Fruit fly (Drosophila melanogaster) whole organism, embryonic: ENCODE data around the gene CG10866.
A peak's percentile ranks its signal among the peaks of the same experiment; 100 is the strongest.

Experiments
- Abd-B ChIP-seq: fragments of 200-800 bp; sonication (Bioruptor generic); optimal IDR thresholded peaks from 2 replicates; lab custom pipeline; 2018; ENCODE audit warnings: missing biosample characterization, mild to moderate bottlenecking, missing genetic modification characterization, moderate library complexity
- Ada2b ChIP-seq: fragments of 200-800 bp; sonication (Bioruptor generic); IDR thresholded peaks from 2 replicates; pipeline ENCODE4 v1.3.6; 2022; ENCODE audit warnings: missing biosample characterization, missing genetic modification characterization
- Antp ChIP-seq: fragments of 200-800 bp; sonication (Bioruptor generic); optimal IDR thresholded peaks from 3 replicates; lab custom pipeline; 2016; ENCODE audit warnings: missing biosample characterization, missing genetic modification characterization
- Asciz ChIP-seq: fragments of 200-800 bp; sonication (Bioruptor generic); optimal IDR thresholded peaks from 2 replicates; lab custom pipeline; 2017; ENCODE audit warnings: missing biosample characterization, mild to moderate bottlenecking, missing genetic modification characterization, missing genetic modification reagents
- CG11560 ChIP-seq: fragments of 200-800 bp; sonication (Bioruptor generic); IDR thresholded peaks from 3 replicates; pipeline ENCODE4 v1.3.6; 2022; ENCODE audit warnings: missing biosample characterization, missing genetic modification characterization
- CG12659 ChIP-seq: fragments of 200-800 bp; sonication (Bioruptor generic); optimal IDR thresholded peaks from 3 replicates; lab custom pipeline; 2017; ENCODE audit warnings: mild to moderate bottlenecking, missing biosample characterization, missing genetic modification reagents, missing genetic modification characterization
- CG14441 ChIP-seq: fragments of 200-800 bp; sonication (Bioruptor generic); IDR thresholded peaks from 2 replicates; pipeline ENCODE4 v1.3.6; 2022; ENCODE audit warnings: missing biosample characterization, missing genetic modification characterization
- CG14667 ChIP-seq: fragments of 200-800 bp; sonication (Bioruptor generic); IDR thresholded peaks from 2 replicates; pipeline ENCODE4 v1.3.6; 2022; ENCODE audit warnings: missing biosample characterization, missing genetic modification characterization
- CG15514 ChIP-seq: fragments of 200-800 bp; sonication (Bioruptor generic); optimal IDR thresholded peaks from 3 replicates; lab custom pipeline; 2017; ENCODE audit warnings: missing biosample characterization, missing genetic modification characterization, mild to moderate bottlenecking, moderate library complexity, missing genetic modification reagents
- CG15601 ChIP-seq: fragments of 200-800 bp; sonication (Bioruptor generic); optimal IDR thresholded peaks from 3 replicates; lab custom pipeline; 2019; ENCODE audit warnings: missing biosample characterization, mild to moderate bottlenecking, missing genetic modification characterization, moderate library complexity
- CG17359 ChIP-seq: fragments of 200-800 bp; sonication (Bioruptor generic); optimal IDR thresholded peaks from 3 replicates; lab custom pipeline; 2018; ENCODE audit warnings: missing biosample characterization, mild to moderate bottlenecking, missing genetic modification characterization, moderate library complexity
- CG1792 ChIP-seq: fragments of 200-800 bp; sonication (Bioruptor generic); optimal IDR thresholded peaks from 2 replicates; lab custom pipeline; 2016; ENCODE audit warnings: missing biosample characterization, missing genetic modification characterization
- CG18476 ChIP-seq: fragments of 200-800 bp; sonication (Bioruptor generic); optimal IDR thresholded peaks from 2 replicates; lab custom pipeline; 2016; ENCODE audit warnings: missing biosample characterization, mild to moderate bottlenecking, missing genetic modification characterization
- CG6175 ChIP-seq: fragments of 200-800 bp; sonication (Bioruptor generic); IDR thresholded peaks from 3 replicates; pipeline ENCODE4 v1.3.6; 2022; ENCODE audit warnings: missing biosample characterization, missing genetic modification characterization
- CG6254 ChIP-seq: fragments of 200-800 bp; sonication (Bioruptor generic); optimal IDR thresholded peaks from 3 replicates; lab custom pipeline; 2017; ENCODE audit warnings: mild to moderate bottlenecking, missing biosample characterization, missing genetic modification reagents, missing genetic modification characterization
- CG6654 ChIP-seq: fragments of 200-800 bp; sonication (Bioruptor generic); optimal IDR thresholded peaks from 2 replicates; lab custom pipeline; 2017; ENCODE audit warnings: missing biosample characterization, mild to moderate bottlenecking, missing genetic modification characterization
- CG6813 ChIP-seq: fragments of 200-800 bp; sonication (Bioruptor generic); optimal IDR thresholded peaks from 2 replicates; lab custom pipeline; 2017; ENCODE audit warnings: missing biosample characterization, missing genetic modification characterization, mild to moderate bottlenecking, moderate library complexity, missing genetic modification reagents
- CG7372 ChIP-seq: fragments of 200-800 bp; sonication (Bioruptor generic); IDR thresholded peaks from 2 replicates; pipeline ENCODE4 v1.3.6; 2022; ENCODE audit warnings: missing biosample characterization, missing genetic modification characterization
- Drgx ChIP-seq: fragments of 200-800 bp; sonication (Bioruptor generic); IDR thresholded peaks from 2 replicates; pipeline ENCODE4 v1.3.6; 2022; ENCODE audit warnings: missing biosample characterization, missing genetic modification characterization
- Eip74EF ChIP-seq, 2 experiments: fragments of 200-800 bp in 1 of 2; fragments of >200 bp in 1 of 2; sonication (Bioruptor generic) in 1 of 2; optimal IDR thresholded peaks; 2 replicates each; lab custom pipeline; 2017 to 2019; ENCODE audit warnings: missing biosample characterization in 2 of 2, missing genetic modification characterization in 2 of 2, mild to moderate bottlenecking in 1 of 2, moderate library complexity in 1 of 2
- Elba2 ChIP-seq: fragments of 200-800 bp; sonication (Bioruptor generic); optimal IDR thresholded peaks from 3 replicates; lab custom pipeline; 2016; ENCODE audit warnings: missing biosample characterization, missing genetic modification characterization
- H15 ChIP-seq: fragments of 200-800 bp; sonication (Bioruptor generic); IDR thresholded peaks from 3 replicates; pipeline ENCODE4 v1.3.6; 2022; ENCODE audit warnings: missing biosample characterization, missing genetic modification characterization
- Hr51 ChIP-seq, 2 experiments: fragments of 200-800 bp; sonication (Bioruptor generic); optimal IDR thresholded peaks; 2 replicates in 1 of 2; 3 replicates in 1 of 2; lab custom pipeline; 2016 to 2018; ENCODE audit warnings: missing biosample characterization in 2 of 2, missing genetic modification characterization in 2 of 2, mild to moderate bottlenecking in 1 of 2, moderate library complexity in 1 of 2
- Hr78 ChIP-seq, 2 experiments: fragments of 200-800 bp in 1 of 2; fragments of >200 bp in 1 of 2; sonication (Bioruptor generic) in 1 of 2; optimal IDR thresholded peaks; 2 replicates each; lab custom pipeline; 2017 to 2019; ENCODE audit warnings: missing biosample characterization in 2 of 2, missing genetic modification characterization in 2 of 2, mild to moderate bottlenecking in 1 of 2, moderate library complexity in 1 of 2
- Lpt ChIP-seq: fragments of >200 bp; optimal IDR thresholded peaks from 2 replicates; lab custom pipeline; 2018; ENCODE audit warnings: missing biosample characterization, missing genetic modification characterization
- Med ChIP-seq: fragments of 200-800 bp; sonication (Bioruptor generic); peaks from one replicate; lab custom pipeline; 2016; ENCODE audit warnings: missing biosample characterization, missing genetic modification characterization, mild to moderate bottlenecking, inconsistent platforms, moderate library complexity
- Mrtf ChIP-seq: fragments of 200-800 bp; sonication (Bioruptor generic); IDR thresholded peaks from 3 replicates; pipeline ENCODE4 v1.3.6; 2022; ENCODE audit warnings: missing biosample characterization, missing genetic modification characterization
- Nf-YB ChIP-seq: fragments of 200-800 bp; sonication (Bioruptor generic); optimal IDR thresholded peaks from 3 replicates; lab custom pipeline; 2019; ENCODE audit warnings: missing biosample characterization, mild to moderate bottlenecking, missing genetic modification characterization, moderate library complexity
- Rfx ChIP-seq: fragments of 200-800 bp; sonication (Bioruptor generic); IDR thresholded peaks from 2 replicates; pipeline ENCODE4 v1.3.6; 2022; ENCODE audit warnings: missing biosample characterization, missing genetic modification characterization
- Side ChIP-seq: fragments of 200-800 bp; sonication (Bioruptor generic); optimal IDR thresholded peaks from 2 replicates; lab custom pipeline; 2016; ENCODE audit warnings: missing biosample characterization, missing genetic modification characterization
- Sox102F ChIP-seq: fragments of 200-800 bp; sonication (Bioruptor generic); optimal IDR thresholded peaks from 2 replicates; lab custom pipeline; 2018; ENCODE audit warnings: missing biosample characterization, mild to moderate bottlenecking, missing genetic modification characterization, moderate library complexity
- Ssrp ChIP-seq: fragments of 200-800 bp; sonication (Bioruptor generic); optimal IDR thresholded peaks from 2 replicates; lab custom pipeline; 2018; ENCODE audit warnings: missing biosample characterization, mild to moderate bottlenecking, missing genetic modification characterization, moderate library complexity
- Usf ChIP-seq: fragments of 200-800 bp; sonication (Bioruptor generic); optimal IDR thresholded peaks from 2 replicates; lab custom pipeline; 2017; ENCODE audit warnings: missing genotype, missing biosample characterization, missing genetic modification characterization
- Vsx1 ChIP-seq: fragments of 200-800 bp; sonication (Bioruptor generic); optimal IDR thresholded peaks from 2 replicates; lab custom pipeline; 2017; ENCODE audit warnings: missing biosample characterization, mild to moderate bottlenecking, missing genetic modification characterization, missing genetic modification reagents
- cg ChIP-seq: fragments of 200-800 bp; sonication (Bioruptor generic); optimal IDR thresholded peaks from 3 replicates; lab custom pipeline; 2019; ENCODE audit warnings: missing biosample characterization, mild to moderate bottlenecking, missing genetic modification characterization, moderate library complexity
- chif ChIP-seq, 2 experiments: fragments of 200-800 bp; sonication (Bioruptor generic); optimal IDR thresholded peaks; 3 replicates each; lab custom pipeline; 2016; ENCODE audit warnings: missing biosample characterization in 2 of 2, missing genetic modification characterization in 2 of 2
- ci ChIP-seq: fragments of 200-800 bp; sonication (Bioruptor generic); IDR thresholded peaks from 3 replicates; pipeline ENCODE4 v1.3.6; 2022; ENCODE audit warnings: missing biosample characterization, missing genetic modification characterization
- grau ChIP-seq: fragments of 200-800 bp; optimal IDR thresholded peaks from 3 replicates; lab custom pipeline; 2019; ENCODE audit warnings: missing biosample characterization, mild to moderate bottlenecking, missing genetic modification characterization, moderate library complexity
- inv ChIP-seq: fragments of 200-800 bp; sonication (Bioruptor generic); IDR thresholded peaks from 2 replicates; pipeline ENCODE4 v1.3.6; 2022; ENCODE audit warnings: missing biosample characterization, missing genetic modification characterization; ENCODE audit not compliant: partially characterized antibody
- jumu ChIP-seq: fragments of 200-800 bp; sonication (Bioruptor generic); optimal IDR thresholded peaks from 3 replicates; lab custom pipeline; 2016; ENCODE audit warnings: missing biosample characterization, missing genetic modification characterization
- lbe ChIP-seq: fragments of 200-800 bp; sonication (Bioruptor generic); optimal IDR thresholded peaks from 2 replicates; lab custom pipeline; 2016; ENCODE audit warnings: missing biosample characterization, mild to moderate bottlenecking, missing genetic modification characterization
- mam ChIP-seq: fragments of 200-800 bp; sonication (Bioruptor generic); optimal IDR thresholded peaks from 3 replicates; lab custom pipeline; 2016; ENCODE audit warnings: missing biosample characterization, missing genetic modification characterization
- nmo ChIP-seq: fragments of 200-800 bp; sonication (Bioruptor generic); optimal IDR thresholded peaks from 2 replicates; lab custom pipeline; 2018; ENCODE audit warnings: missing biosample characterization, mild to moderate bottlenecking, missing genetic modification characterization, moderate library complexity
- org-1 ChIP-seq: fragments of 200-800 bp; sonication (Bioruptor generic); optimal IDR thresholded peaks from 2 replicates; lab custom pipeline; 2017; ENCODE audit warnings: missing biosample characterization, missing genetic modification characterization
- pzg ChIP-seq: fragments of 200-800 bp; sonication (Bioruptor generic); optimal IDR thresholded peaks from 3 replicates; lab custom pipeline; 2018; ENCODE audit warnings: missing biosample characterization, mild to moderate bottlenecking, missing genetic modification characterization, moderate library complexity
- repo ChIP-seq: fragments of 200-800 bp; sonication (Bioruptor generic); optimal IDR thresholded peaks from 2 replicates; lab custom pipeline; 2016; ENCODE audit warnings: missing biosample characterization, missing genetic modification characterization
- sim ChIP-seq: fragments of 200-800 bp; sonication (Bioruptor generic); IDR thresholded peaks from 2 replicates; pipeline ENCODE4 v1.3.6; 2022; ENCODE audit warnings: missing biosample characterization, missing genetic modification characterization
- tgo ChIP-seq: fragments of 200-800 bp; sonication (Bioruptor generic); IDR thresholded peaks from 3 replicates; pipeline ENCODE4 v1.3.6; 2022; ENCODE audit warnings: missing biosample characterization, missing genetic modification characterization
- vfl ChIP-seq: fragments of 200-800 bp; sonication (Bioruptor generic); optimal IDR thresholded peaks from 2 replicates; lab custom pipeline; 2016; ENCODE audit warnings: missing biosample characterization, missing genetic modification characterization

Gene CG10866

DNA sequence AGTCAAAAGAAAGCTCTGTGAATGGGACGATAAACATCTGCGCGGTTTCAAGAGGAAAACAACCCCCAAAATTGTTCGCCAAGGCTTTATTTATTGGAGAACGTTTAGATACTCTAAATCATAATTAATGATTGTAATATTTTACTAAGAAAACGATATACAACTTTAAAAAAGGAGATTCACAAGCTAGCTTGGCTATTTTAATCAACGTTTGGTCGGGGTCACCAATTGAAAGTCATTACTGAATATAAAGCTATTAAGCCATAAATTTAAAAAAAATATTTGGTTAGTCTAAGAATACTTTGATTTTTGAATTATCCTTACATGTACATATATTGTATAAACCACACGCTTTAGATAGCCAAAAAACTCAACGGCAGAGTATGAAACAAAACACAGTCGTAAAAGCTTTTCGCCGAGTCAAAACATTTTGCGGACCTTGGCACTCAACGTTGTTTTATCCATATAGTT is 45.6 kb downstream of the CG10866 start, which contains the start of gene Fie (continued):
- TF ChIP-seq mam = peak; percentile 43
- TF ChIP-seq H15 (GFP tag; lab: Robert Waterston, UW) = no peak
- no peak for TF ChIP-seq pzg
- TF ChIP-seq Ssrp (tag; lab: Kevin White, UChicago) = peak; percentile 66
- TF ChIP-seq ci = 0 out of 3 replicates have a peak, but pooled peaks have one; percentile 33
- no peak for TF ChIP-seq sim (GFP tag; lab: Robert Waterston, UW)
- TF ChIP-seq CG14667 (GFP tag; lab: Robert Waterston, UW) = no peak
- no peak for TF ChIP-seq Hr78 (GFP tag; optimal IDR thresholded peaks at IDR 0.05; lab: Kevin White, UChicago)
- peak; percentile 84 for TF ChIP-seq grau
- TF ChIP-seq CG15601 (tag; lab: Kevin White, UChicago) = peak; percentile 63
- peak; percentile 40 for TF ChIP-seq Usf
- peak; percentile 78 for TF ChIP-seq CG12659 (GFP tag; lab: Kevin White, UChicago)
- TF ChIP-seq Side (GFP tag; lab: Kevin White, UChicago) = no peak
- peak; percentile 6 for TF ChIP-seq Vsx1 (GFP tag; lab: Kevin White, UChicago)
- no peak for TF ChIP-seq jumu (GFP tag; lab: Kevin White, UChicago)
- TF ChIP-seq vfl (GFP tag; lab: Kevin White, UChicago) = peak; percentile 25
- peak; percentile 64 for TF ChIP-seq Abd-B (GFP tag; lab: Kevin White, UChicago)
- TF ChIP-seq Nf-YB (GFP tag; lab: Kevin White, UChicago) = peak; percentile 47
- TF ChIP-seq nmo (GFP tag; lab: Kevin White, UChicago) = peak; percentile 79
- TF ChIP-seq Antp (GFP tag; lab: Kevin White, UChicago) = no peak
- TF ChIP-seq inv = no peak
- TF ChIP-seq CG11560 = no peak
- TF ChIP-seq Asciz (GFP tag; lab: Kevin White, UChicago) = peak; percentile 57
- TF ChIP-seq Drgx (GFP tag; lab: Robert Waterston, UW) = peak; percentile 27; the same call in 1 of the 2 replicates
- peak; percentile 43; the same call in 1 of the 2 replicates for TF ChIP-seq CG14441 (GFP tag; lab: Robert Waterston, UW)
- TF ChIP-seq Elba2 = no peak
- TF ChIP-seq repo (GFP tag; lab: Kevin White, UChicago) = no peak
- TF ChIP-seq cg = no peak
- peak; percentile 24 to 87 for TF ChIP-seq Hr51 (GFP tag; optimal IDR thresholded peaks at IDR 0.05; lab: Kevin White, UChicago)
- peak; percentile 47 for TF ChIP-seq org-1 (GFP tag; lab: Kevin White, UChicago)
- no peak for TF ChIP-seq chif (GFP tag; optimal IDR thresholded peaks at IDR 0.05; lab: Kevin White, UChicago)
- peak; percentile 18; the same call in 1 of the 3 replicates for TF ChIP-seq Mrtf (GFP tag; lab: Robert Waterston, UW)
- TF ChIP-seq CG6813 = peak; percentile 51
- peak; percentile 42; the same call in 1 of the 2 replicates for TF ChIP-seq Rfx (GFP tag; lab: Robert Waterston, UW)
- peak; percentile 60 for TF ChIP-seq CG17359 (tag; lab: Kevin White, UChicago)
- peak; percentile 71 for TF ChIP-seq Sox102F (GFP tag; lab: Kevin White, UChicago)
- no peak for TF ChIP-seq CG6175
- TF ChIP-seq Lpt (GFP tag; lab: Kevin White, UChicago) = no peak
- TF ChIP-seq CG7372 = 0 out of 2 replicates have a peak, but pooled peaks have one; percentile 16
- no peak for TF ChIP-seq lbe (GFP tag; lab: Kevin White, UChicago)
- no peak for TF ChIP-seq CG6654 (GFP tag; lab: Kevin White, UChicago)
- TF ChIP-seq CG6254 = no peak
- peak; percentile 50 for TF ChIP-seq CG18476 (GFP tag; lab: Kevin White, UChicago)
- no peak for TF ChIP-seq CG1792 (GFP tag; lab: Kevin White, UChicago)
- TF ChIP-seq Eip74EF (GFP tag; optimal IDR thresholded peaks at IDR 0.05; lab: Kevin White, UChicago) = no peak
- peak; percentile 89 for TF ChIP-seq Med (GFP tag; lab: Kevin White, UChicago)
- TF ChIP-seq tgo = peak; percentile 40; the same call in 1 of the 3 replicates
- no peak for TF ChIP-seq Ada2b (GFP tag; lab: Robert Waterston, UW)
- peak; percentile 53 for TF ChIP-seq CG15514 (GFP tag; lab: Kevin White, UChicago)
